Fruit fly (Drosophila melanogaster): ENCODE results near the gene CG34109.

DNA sequence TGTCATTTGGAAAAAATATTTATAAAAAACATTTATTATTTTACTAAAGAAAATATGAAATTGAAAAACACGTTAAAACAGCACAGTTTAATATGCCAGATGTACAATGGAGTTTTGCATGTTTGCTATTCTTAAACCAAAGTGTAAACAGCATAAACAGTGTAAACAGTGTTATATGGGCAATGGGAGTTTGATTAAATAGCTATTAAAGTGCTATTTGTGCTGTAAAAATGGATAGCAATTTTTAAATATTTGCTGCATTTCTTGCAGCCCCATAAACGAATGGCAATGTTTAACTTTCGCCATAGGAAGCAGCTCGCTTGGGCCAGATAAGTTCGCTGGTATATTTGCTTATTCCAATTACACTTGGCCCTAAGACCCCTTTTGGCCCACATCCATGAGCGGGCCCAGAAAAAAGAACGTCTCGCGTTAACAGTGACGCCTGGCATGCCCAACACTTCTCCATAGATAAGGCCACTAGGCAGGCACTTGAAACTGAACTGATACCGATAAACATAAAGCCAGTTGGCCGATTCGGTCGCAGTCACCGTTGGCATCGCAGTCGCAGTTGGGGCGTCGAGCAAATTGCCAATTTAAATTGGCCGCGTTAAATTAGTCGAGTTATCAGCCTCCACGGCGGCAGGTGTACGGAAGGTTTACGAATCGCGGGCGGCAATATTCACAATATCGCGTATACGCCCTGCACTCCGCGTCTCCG lies 50.5 kb downstream of the CG34109 start, which contains the start of gene CG4839:
- TF ChIP-seq Eip75B (GFP tag; optimal IDR thresholded peaks at IDR 0.05) (no peak), CG31627 (GFP tag; optimal IDR thresholded peaks at IDR 0.05) (peak; percentile 9), topi (GFP tag; optimal IDR thresholded peaks at IDR 0.05) (peak; percentile 44)
